Fruit fly (Drosophila melanogaster): ENCODE results near the gene lqfR.

lqfR gene

DNA sequence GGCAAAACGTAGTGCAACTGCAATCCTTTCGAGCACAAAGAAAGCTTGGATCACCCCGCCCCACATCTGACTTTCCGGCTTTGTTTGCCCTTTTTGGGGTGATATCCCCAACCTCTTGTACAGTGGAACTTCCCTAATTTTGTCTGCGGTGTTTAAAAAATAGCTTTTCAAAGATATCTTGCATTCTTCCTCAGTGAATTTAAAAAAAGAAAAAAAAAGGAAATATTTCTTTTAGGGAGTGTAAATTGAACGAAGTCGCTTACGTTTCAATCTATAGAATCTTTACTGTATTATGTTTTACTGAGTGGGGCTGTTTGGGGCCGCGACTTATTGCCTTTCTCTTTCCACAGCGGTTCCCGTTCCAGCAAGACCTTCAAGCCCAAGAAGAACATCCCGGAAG, 10.5 kb downstream of the lqfR start:
- no peak for TF ChIP-seq ovo (GFP tag; optimal IDR thresholded peaks at IDR 0.05)
- TF ChIP-seq bab1 (GFP tag; optimal IDR thresholded peaks at IDR 0.05) = peak; percentile 90
- TF ChIP-seq Clk (GFP tag; optimal IDR thresholded peaks at IDR 0.05) = no peak
- TF ChIP-seq CG12768 (GFP tag; optimal IDR thresholded peaks at IDR 0.05) = no peak
- no peak for TF ChIP-seq kay (GFP tag; ENCODE audit: borderline replicate concordance)
- peak; percentile 54 for TF ChIP-seq CG33017 (tag; optimal IDR thresholded peaks at IDR 0.05)
- peak; percentile 23 for TF ChIP-seq Hr96 (GFP tag; optimal IDR thresholded peaks at IDR 0.05)
- no peak for TF ChIP-seq Mnt (GFP tag; optimal IDR thresholded peaks at IDR 0.05)
- TF ChIP-seq cnc (optimal IDR thresholded peaks at IDR 0.05) = no peak
- no peak for TF ChIP-seq cic (GFP tag; optimal IDR thresholded peaks at IDR 0.05)
- peak; percentile 56 for TF ChIP-seq CG14711 (tag; optimal IDR thresholded peaks at IDR 0.05)
- no peak for TF ChIP-seq Crg-1 (GFP tag; optimal IDR thresholded peaks at IDR 0.05)
- TF ChIP-seq CG7045 (GFP tag; optimal IDR thresholded peaks at IDR 0.05) = peak; percentile 6
- peak; percentile 69 for TF ChIP-seq CG7101 (tag; optimal IDR thresholded peaks at IDR 0.05)
- no peak for TF ChIP-seq toe (GFP tag; optimal IDR thresholded peaks at IDR 0.05)
- TF ChIP-seq pad (GFP tag; optimal IDR thresholded peaks at IDR 0.05) = peak; percentile 2
- TF ChIP-seq CG1620 (GFP tag; optimal IDR thresholded peaks at IDR 0.05) = no peak
- TF ChIP-seq CG5204 (GFP tag; optimal IDR thresholded peaks at IDR 0.05) = no peak
- TF ChIP-seq CG11617 (GFP tag; optimal IDR thresholded peaks at IDR 0.05) = no peak
- no peak for TF ChIP-seq tj (GFP tag; optimal IDR thresholded peaks at IDR 0.05)

DNA sequence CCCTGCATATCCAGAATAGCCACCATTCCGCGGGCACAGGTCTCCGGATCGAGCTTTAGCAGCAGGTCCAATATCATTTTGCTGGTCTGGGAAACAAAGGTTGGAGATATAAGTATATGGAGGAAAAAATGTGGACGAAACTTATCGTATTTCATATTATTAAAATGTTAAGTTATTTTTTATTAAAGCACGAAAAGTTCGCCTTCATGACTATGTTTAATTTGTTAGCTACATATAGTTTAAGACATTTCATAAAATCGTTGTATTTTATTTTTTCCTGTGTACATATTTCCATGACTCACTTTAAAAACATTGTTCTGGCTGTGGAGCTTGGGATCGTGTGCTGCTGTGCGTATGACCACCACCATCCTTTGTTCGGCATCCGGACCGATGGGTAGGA, 12.9 kb downstream of the lqfR start:
- TF ChIP-seq CG7101 (tag; optimal IDR thresholded peaks at IDR 0.05) = no peak
- no peak for TF ChIP-seq CG33017 (tag; optimal IDR thresholded peaks at IDR 0.05)
- TF ChIP-seq CG12768 (GFP tag; optimal IDR thresholded peaks at IDR 0.05) = no peak
- no peak for TF ChIP-seq CG7045 (GFP tag; optimal IDR thresholded peaks at IDR 0.05)
- TF ChIP-seq pad (GFP tag; optimal IDR thresholded peaks at IDR 0.05) = no peak
- TF ChIP-seq CG11617 (GFP tag; optimal IDR thresholded peaks at IDR 0.05) = no peak
- TF ChIP-seq cic (GFP tag; optimal IDR thresholded peaks at IDR 0.05) = no peak
- no peak for TF ChIP-seq Crg-1 (GFP tag; optimal IDR thresholded peaks at IDR 0.05)
- TF ChIP-seq tj (GFP tag; optimal IDR thresholded peaks at IDR 0.05) = no peak
- TF ChIP-seq kay (GFP tag; ENCODE audit: borderline replicate concordance) = no peak
- no peak for TF ChIP-seq toe (GFP tag; optimal IDR thresholded peaks at IDR 0.05)
- TF ChIP-seq ovo (GFP tag; optimal IDR thresholded peaks at IDR 0.05) = no peak

DNA sequence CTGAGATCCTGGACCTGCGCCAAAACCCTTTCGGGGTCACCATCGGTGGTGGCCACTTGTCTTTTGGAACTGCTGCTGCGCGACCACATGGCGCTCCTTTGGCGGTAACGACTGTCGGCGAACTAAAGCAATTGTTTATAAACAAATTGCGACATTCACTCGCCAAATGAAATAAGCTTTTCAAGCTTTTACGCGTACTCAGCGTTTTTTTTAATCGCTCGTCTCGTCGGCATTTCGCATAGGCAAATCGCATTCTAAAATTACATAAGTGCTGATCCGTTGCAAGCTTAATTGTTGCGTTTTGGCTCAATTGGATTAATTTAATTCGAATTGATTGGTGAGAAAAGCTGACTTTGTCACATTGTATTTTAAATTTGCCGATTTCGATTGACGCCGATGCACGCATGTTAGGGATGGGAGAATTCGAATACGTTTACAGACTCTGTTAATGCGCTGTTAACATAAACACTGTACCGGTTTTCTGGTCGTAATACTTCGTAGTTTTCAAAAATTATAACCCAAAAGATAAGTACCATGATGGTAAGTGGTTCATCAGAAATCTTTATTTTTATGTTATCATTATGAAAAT, 13.6 kb downstream of the lqfR start, which contains the start of gene pinta:
TSS of gene pinta (minus strand) at position 328 of the 589 bp plus-strand sequence.
- TF ChIP-seq CG33017 (tag; optimal IDR thresholded peaks at IDR 0.05) = no peak
- no peak for TF ChIP-seq CG11617 (GFP tag; optimal IDR thresholded peaks at IDR 0.05)
- TF ChIP-seq bab1 (GFP tag; optimal IDR thresholded peaks at IDR 0.05) = peak; percentile 8
- TF ChIP-seq Crg-1 (GFP tag; optimal IDR thresholded peaks at IDR 0.05) = no peak
- no peak for TF ChIP-seq Hr96 (GFP tag; optimal IDR thresholded peaks at IDR 0.05)
- peak; percentile 67 for TF ChIP-seq cic (GFP tag; optimal IDR thresholded peaks at IDR 0.05)
- TF ChIP-seq CG7045 (GFP tag; optimal IDR thresholded peaks at IDR 0.05) = no peak
- no peak for TF ChIP-seq kay (GFP tag; ENCODE audit: borderline replicate concordance)
- TF ChIP-seq tj (GFP tag; optimal IDR thresholded peaks at IDR 0.05) = peak; percentile 97
- TF ChIP-seq Clk (GFP tag; optimal IDR thresholded peaks at IDR 0.05) = no peak
- TF ChIP-seq Mnt (GFP tag; optimal IDR thresholded peaks at IDR 0.05) = peak; percentile 60
- TF ChIP-seq ovo (GFP tag; optimal IDR thresholded peaks at IDR 0.05) = no peak
- no peak for TF ChIP-seq CG5204 (GFP tag; optimal IDR thresholded peaks at IDR 0.05)

dm6 chr3R:22432200-22432804, 21.2 kb downstream of the lqfR start:
- TF ChIP-seq kay (GFP tag; ENCODE audit: borderline replicate concordance) = no peak
- no peak for TF ChIP-seq CG33017 (tag; optimal IDR thresholded peaks at IDR 0.05)
- no peak for TF ChIP-seq tj (GFP tag; optimal IDR thresholded peaks at IDR 0.05)
- TF ChIP-seq CG7101 (tag; optimal IDR thresholded peaks at IDR 0.05) = no peak
- no peak for TF ChIP-seq ovo (GFP tag; optimal IDR thresholded peaks at IDR 0.05)

- no peak for TF ChIP-seq cnc (optimal IDR thresholded peaks at IDR 0.05)
- no peak for TF ChIP-seq CG7045 (GFP tag; optimal IDR thresholded peaks at IDR 0.05)
- no peak for TF ChIP-seq CG5204 (GFP tag; optimal IDR thresholded peaks at IDR 0.05)
- no peak for TF ChIP-seq bab1 (GFP tag; optimal IDR thresholded peaks at IDR 0.05)
- no peak for TF ChIP-seq toe (GFP tag; optimal IDR thresholded peaks at IDR 0.05)
- TF ChIP-seq Mnt (GFP tag; optimal IDR thresholded peaks at IDR 0.05) = no peak
- TF ChIP-seq CG14711 (tag; optimal IDR thresholded peaks at IDR 0.05) = no peak
- TF ChIP-seq CG11617 (GFP tag; optimal IDR thresholded peaks at IDR 0.05) = no peak
- no peak for TF ChIP-seq cic (GFP tag; optimal IDR thresholded peaks at IDR 0.05)
- TF ChIP-seq kay (GFP tag; ENCODE audit: borderline replicate concordance) = no peak
- no peak for TF ChIP-seq pad (GFP tag; optimal IDR thresholded peaks at IDR 0.05)
- TF ChIP-seq Crg-1 (GFP tag; optimal IDR thresholded peaks at IDR 0.05) = no peak
- no peak for TF ChIP-seq CG12768 (GFP tag; optimal IDR thresholded peaks at IDR 0.05)
- no peak for TF ChIP-seq Hr96 (GFP tag; optimal IDR thresholded peaks at IDR 0.05)
Observed at dm6 chr3R:22436050-22436449, 24.9 kb downstream of the lqfR start, which contains the start of gene CG13847. Gene CG13847, minus strand, starts transcription at chr3R:22436150.

DNA sequence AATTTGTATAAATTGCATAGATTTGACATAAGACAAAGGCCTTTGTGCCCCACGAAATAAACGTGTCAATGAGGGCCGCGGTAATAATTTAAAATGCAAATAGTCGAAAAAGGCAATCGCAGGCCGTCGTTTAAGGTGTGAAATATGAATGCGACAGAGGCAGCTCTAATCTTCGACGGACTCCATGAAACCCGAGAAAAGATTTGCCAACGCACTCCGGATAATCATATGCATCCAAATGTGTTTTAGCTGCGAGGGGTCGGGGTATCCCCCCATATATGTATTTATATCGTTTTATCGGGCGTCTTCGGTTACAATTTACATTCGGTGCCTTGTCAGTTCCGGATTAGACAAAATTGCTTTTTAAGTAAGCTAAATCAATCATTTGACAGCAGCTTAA, 27.2 kb downstream of the lqfR start:
- TF ChIP-seq Mnt (GFP tag; optimal IDR thresholded peaks at IDR 0.05) (no peak), CG33017 (tag; optimal IDR thresholded peaks at IDR 0.05) (no peak), Clk (GFP tag; optimal IDR thresholded peaks at IDR 0.05) (no peak), CG5204 (GFP tag; optimal IDR thresholded peaks at IDR 0.05) (no peak), ovo (GFP tag; optimal IDR thresholded peaks at IDR 0.05) (no peak)

Measured in whole organism, adult.